Fruit fly (Drosophila melanogaster) whole organism, adult: ENCODE data around the gene Sema1a.

Source experiments
- CG11617 ChIP-seq: fragments of 200-800 bp; sonication (Bioruptor generic); optimal IDR thresholded peaks from 2 replicates; lab custom pipeline; 2017; ENCODE audit warnings: mild to moderate bottlenecking, missing biosample characterization, missing genetic modification reagents, missing genetic modification characterization
- CG12768 ChIP-seq: fragments of 200-800 bp; sonication (Bioruptor generic); optimal IDR thresholded peaks from 2 replicates; lab custom pipeline; 2017; ENCODE audit warnings: missing biosample characterization, missing genetic modification characterization, mild to moderate bottlenecking, moderate library complexity, missing genetic modification reagents
- CG14711 ChIP-seq: fragments of 200-800 bp; sonication (Bioruptor generic); optimal IDR thresholded peaks from 2 replicates; lab custom pipeline; 2018; ENCODE audit warnings: missing biosample characterization, mild to moderate bottlenecking, missing genetic modification characterization, moderate library complexity
- CG1620 ChIP-seq: fragments of 200-800 bp; sonication (Bioruptor generic); optimal IDR thresholded peaks from 2 replicates; lab custom pipeline; 2016; ENCODE audit warnings: missing biosample characterization, missing genetic modification characterization
- CG33017 ChIP-seq: fragments of 200-800 bp; sonication (Bioruptor generic); optimal IDR thresholded peaks from 2 replicates; lab custom pipeline; 2018; ENCODE audit warnings: missing biosample characterization, mild to moderate bottlenecking, missing genetic modification characterization, moderate library complexity
- CG5204 ChIP-seq: fragments of 200-800 bp; sonication (Bioruptor generic); optimal IDR thresholded peaks from 2 replicates; lab custom pipeline; 2016; ENCODE audit warnings: missing biosample characterization, missing genetic modification characterization
- CG7045 ChIP-seq: fragments of 200-800 bp; sonication (Bioruptor generic); optimal IDR thresholded peaks from 2 replicates; lab custom pipeline; 2017; ENCODE audit warnings: missing biosample characterization, mild to moderate bottlenecking, missing genetic modification characterization
- CG7101 ChIP-seq: fragments of 200-800 bp; sonication (Bioruptor generic); optimal IDR thresholded peaks from 2 replicates; lab custom pipeline; 2018; ENCODE audit warnings: missing biosample characterization, mild to moderate bottlenecking, missing genetic modification characterization, moderate library complexity
- Clk ChIP-seq: fragments of 200-800 bp; sonication (Bioruptor generic); optimal IDR thresholded peaks from 2 replicates; lab custom pipeline; 2017; ENCODE audit warnings: missing biosample characterization, missing genetic modification characterization
- Crg-1 ChIP-seq: fragments of 200-800 bp; sonication (Bioruptor generic); optimal IDR thresholded peaks from 2 replicates; lab custom pipeline; 2016; ENCODE audit warnings: missing biosample characterization, missing genetic modification characterization
- Hr96 ChIP-seq: fragments of 200-800 bp; sonication (Bioruptor generic); optimal IDR thresholded peaks from 2 replicates; lab custom pipeline; 2016; ENCODE audit warnings: missing biosample characterization, missing genetic modification characterization
- Mnt ChIP-seq: fragments of 200-800 bp; sonication (Bioruptor generic); optimal IDR thresholded peaks from 2 replicates; lab custom pipeline; 2016; ENCODE audit warnings: missing biosample characterization, mild to moderate bottlenecking, missing genetic modification characterization
- bab1 ChIP-seq: fragments of 200-800 bp; sonication (Bioruptor generic); optimal IDR thresholded peaks from 3 replicates; lab custom pipeline; 2019; ENCODE audit warnings: missing biosample characterization, mild to moderate bottlenecking, missing genetic modification characterization, moderate library complexity
- cic ChIP-seq: fragments of 200-800 bp; sonication (Bioruptor generic); optimal IDR thresholded peaks from 2 replicates; lab custom pipeline; 2017; ENCODE audit warnings: missing biosample characterization, mild to moderate bottlenecking, missing genetic modification characterization, moderate library complexity
- cnc ChIP-seq, 2 experiments: fragments of >200 bp; optimal IDR thresholded peaks; 2 replicates each; lab custom pipeline; 2017
- kay ChIP-seq: fragments of 200-800 bp; sonication (Bioruptor generic); peaks from one replicate; lab custom pipeline; 2016; ENCODE audit warnings: missing biosample characterization, missing genetic modification characterization, borderline replicate concordance
- ovo ChIP-seq: fragments of 200-800 bp; sonication (Bioruptor generic); optimal IDR thresholded peaks from 2 replicates; lab custom pipeline; 2016; ENCODE audit warnings: missing biosample characterization, missing genetic modification characterization
- pad ChIP-seq: fragments of 200-800 bp; sonication (Bioruptor generic); optimal IDR thresholded peaks from 3 replicates; lab custom pipeline; 2017; ENCODE audit warnings: missing biosample characterization, missing genetic modification characterization, mild to moderate bottlenecking, moderate library complexity, missing genetic modification reagents
- tj ChIP-seq: fragments of 200-800 bp; sonication (Bioruptor generic); optimal IDR thresholded peaks from 3 replicates; lab custom pipeline; 2017; ENCODE audit warnings: missing biosample characterization, mild to moderate bottlenecking, missing genetic modification characterization, moderate library complexity
- toe ChIP-seq: fragments of 200-800 bp; sonication (Bioruptor generic); optimal IDR thresholded peaks from 2 replicates; lab custom pipeline; 2016; ENCODE audit warnings: missing biosample characterization, missing genetic modification characterization

The Sema1a gene

dm6 chr2L:8528951-8529430 is 13.0 kb upstream of the Sema1a start, which contains the start of gene CG17834:
Gene CG17834 (plus strand): TSS chr2L:8529141.
- no peak for TF ChIP-seq cic (GFP tag; lab: Kevin White, UChicago)
- peak; percentile 35 for TF ChIP-seq Crg-1 (GFP tag; lab: Kevin White, UChicago)
- TF ChIP-seq tj (GFP tag; lab: Kevin White, UChicago): peak; percentile 68
- TF ChIP-seq Mnt (GFP tag; lab: Kevin White, UChicago): peak; percentile 9

dm6 chr2L:8530189-8530588 is 11.8 kb upstream of the Sema1a start:
- TF ChIP-seq pad (GFP tag; lab: Kevin White, UChicago): no peak
- no peak for TF ChIP-seq CG11617
- no peak for TF ChIP-seq kay
- no peak for TF ChIP-seq CG7045 (GFP tag; lab: Kevin White, UChicago)
- TF ChIP-seq toe (GFP tag; lab: Kevin White, UChicago): no peak
- TF ChIP-seq CG1620: no peak

DNA sequence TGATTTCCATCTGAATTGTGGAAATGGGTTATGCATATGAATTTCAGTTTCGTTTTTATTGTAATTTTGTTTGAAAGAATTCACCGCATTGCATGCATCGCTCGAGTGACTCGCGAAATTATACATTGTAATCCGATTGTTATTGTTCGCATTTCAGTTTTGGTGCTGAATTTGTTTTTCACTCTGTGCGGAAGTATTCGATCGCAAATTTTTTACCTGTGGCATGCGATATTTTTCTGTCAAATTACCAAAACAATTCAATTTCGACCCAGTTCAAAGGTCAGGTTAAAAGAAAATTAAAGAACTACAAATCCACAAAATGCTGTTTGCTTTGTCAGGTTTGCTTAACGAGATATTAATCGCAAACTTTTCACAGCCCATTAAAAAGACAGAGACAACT is 9.2 kb upstream of the Sema1a start:
- TF ChIP-seq cnc (optimal IDR thresholded peaks at IDR 0.05; lab: Kevin White, UChicago) (no peak), CG1620 (no peak), cic (GFP tag; lab: Kevin White, UChicago) (no peak), ovo (GFP tag; lab: Kevin White, UChicago) (no peak), tj (GFP tag; lab: Kevin White, UChicago) (peak; percentile 92), CG7045 (GFP tag; lab: Kevin White, UChicago) (no peak), CG14711 (no peak)

DNA sequence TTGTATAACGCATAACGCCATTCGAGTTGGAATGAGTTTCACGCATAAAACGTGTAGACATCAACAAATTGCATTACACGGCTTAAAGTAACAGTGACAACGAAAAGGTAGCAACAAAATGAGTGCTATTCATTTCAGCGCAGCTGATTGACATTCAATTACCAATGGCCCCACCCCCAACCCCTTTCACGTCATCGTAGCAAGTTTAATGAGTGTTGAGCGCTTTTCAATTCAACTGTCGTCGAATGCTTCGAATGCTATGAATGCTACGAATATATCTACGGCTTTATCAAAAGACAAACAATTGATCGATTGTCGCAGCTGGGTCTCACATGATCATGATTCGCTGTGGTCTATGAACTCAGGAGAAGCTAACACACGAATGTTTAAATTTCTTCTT is 8.3 kb upstream of the Sema1a start:
- TF ChIP-seq bab1 (no peak), CG11617 (no peak), CG33017 (tag; lab: Kevin White, UChicago) (no peak), pad (GFP tag; lab: Kevin White, UChicago) (no peak), Mnt (GFP tag; lab: Kevin White, UChicago) (no peak), CG5204 (GFP tag; lab: Kevin White, UChicago) (no peak), Clk (GFP tag; lab: Kevin White, UChicago) (no peak), cic (GFP tag; lab: Kevin White, UChicago) (no peak), cnc (optimal IDR thresholded peaks at IDR 0.05; lab: Kevin White, UChicago) (no peak), Crg-1 (GFP tag; lab: Kevin White, UChicago) (no peak), kay (no peak), CG12768 (no peak), CG1620 (no peak), tj (GFP tag; lab: Kevin White, UChicago) (no peak), CG14711 (no peak)

DNA sequence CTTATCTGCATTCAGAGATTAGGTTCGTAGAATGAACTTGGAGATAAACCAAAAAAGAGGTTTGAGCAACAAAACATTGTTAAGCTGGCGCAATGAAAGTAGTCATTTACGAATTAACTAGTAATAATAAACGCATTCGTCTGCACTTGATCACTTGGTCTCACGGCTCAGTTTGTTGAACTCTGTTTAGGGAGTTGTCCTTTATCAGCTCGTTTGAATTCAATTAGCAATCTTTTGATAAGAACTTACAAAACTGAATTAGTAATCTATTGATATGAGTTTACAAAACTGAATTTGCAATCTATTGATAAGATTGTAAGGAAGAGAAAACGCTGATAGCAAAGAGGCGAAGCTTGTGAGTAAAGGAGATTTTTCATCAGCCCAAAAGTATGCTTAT is 7.8 kb upstream of the Sema1a start:
- TF ChIP-seq CG33017 (tag; lab: Kevin White, UChicago) (no peak), CG7101 (tag; lab: Kevin White, UChicago) (no peak), bab1 (no peak), pad (GFP tag; lab: Kevin White, UChicago) (no peak), Clk (GFP tag; lab: Kevin White, UChicago) (no peak), CG14711 (no peak), kay (peak; percentile 70)

DNA sequence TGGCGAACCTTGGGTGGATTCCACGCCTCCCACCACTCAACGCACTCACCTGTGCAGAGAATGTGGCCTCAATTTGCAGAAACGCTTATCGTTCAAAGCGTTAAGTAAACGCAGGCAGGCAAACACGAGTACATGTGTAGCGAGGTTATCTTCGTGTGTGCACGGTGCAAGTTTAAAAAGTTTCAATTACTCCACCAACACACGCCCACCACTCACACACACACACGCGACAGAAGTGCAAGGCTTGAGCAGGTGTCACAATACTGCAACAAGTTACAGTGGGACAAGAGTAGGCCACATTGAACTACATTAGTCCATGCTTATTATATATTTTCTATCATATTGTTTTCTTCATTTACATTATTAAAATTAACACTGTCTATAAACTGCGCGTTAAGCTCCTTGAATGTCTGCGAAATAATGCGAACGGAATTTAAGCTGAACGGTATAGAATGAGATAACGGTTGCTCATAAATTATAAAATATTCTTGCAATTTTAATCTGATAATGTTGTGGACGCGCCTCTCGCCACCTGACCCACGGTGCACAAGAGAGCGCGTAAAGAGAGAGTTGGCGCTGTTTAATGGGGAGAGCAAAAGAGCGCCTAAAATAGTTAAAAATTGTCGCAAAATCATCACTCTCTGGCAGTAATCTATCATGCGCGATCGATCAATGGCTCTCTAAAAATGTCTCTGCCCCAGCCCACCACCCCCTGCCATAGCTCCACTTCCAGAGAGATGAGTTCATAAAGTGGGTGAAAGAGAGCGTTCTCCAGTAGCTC is 7.2 kb upstream of the Sema1a start:
- TF ChIP-seq CG14711 (peak; percentile 86), toe (GFP tag; lab: Kevin White, UChicago) (peak; percentile 89), Crg-1 (GFP tag; lab: Kevin White, UChicago) (peak; percentile 93), Hr96 (GFP tag; lab: Kevin White, UChicago) (peak; percentile 87), CG11617 (peak; percentile 94), CG12768 (peak; percentile 97), Mnt (GFP tag; lab: Kevin White, UChicago) (peak; percentile 92), CG7101 (tag; lab: Kevin White, UChicago) (peak; percentile 96), kay (peak; percentile 82), cic (GFP tag; lab: Kevin White, UChicago) (peak; percentile 87), CG33017 (tag; lab: Kevin White, UChicago) (peak; percentile 96), Clk (GFP tag; lab: Kevin White, UChicago) (peak; percentile 88), CG1620 (peak; percentile 89), pad (GFP tag; lab: Kevin White, UChicago) (peak; percentile 80), cnc (optimal IDR thresholded peaks at IDR 0.05; lab: Kevin White, UChicago) (peak in 1 of 2 experiments; percentile 17), tj (GFP tag; lab: Kevin White, UChicago) (peak; percentile 84), ovo (GFP tag; lab: Kevin White, UChicago) (peak; percentile 84), CG7045 (GFP tag; lab: Kevin White, UChicago) (peak; percentile 88), bab1 (peak; percentile 95), CG5204 (GFP tag; lab: Kevin White, UChicago) (peak; percentile 96)
